Fruit fly (Drosophila melanogaster) whole organism, prepupa: Measurements from ENCODE around the gene CG34034.

Experiments
- Blimp-1 ChIP-seq: fragments of 200-800 bp; sonication (Bioruptor generic); optimal IDR thresholded peaks from 3 replicates; lab custom pipeline; 2017; ENCODE audit warnings: missing biosample characterization, missing genetic modification characterization, mild to moderate bottlenecking, moderate library complexity, missing genetic modification reagents
- CG10631 ChIP-seq: fragments of 200-800 bp; sonication (Bioruptor generic); optimal IDR thresholded peaks from 2 replicates; lab custom pipeline; 2016; ENCODE audit warnings: missing biosample characterization, missing genetic modification characterization
- CG10669 ChIP-seq: fragments of 200-800 bp; sonication (Bioruptor generic); optimal IDR thresholded peaks from 3 replicates; lab custom pipeline; 2018; ENCODE audit warnings: missing biosample characterization, mild to moderate bottlenecking, missing genetic modification characterization, moderate library complexity
- CG11294 ChIP-seq: fragments of 200-800 bp; sonication (Bioruptor generic); IDR thresholded peaks from 2 replicates; pipeline ENCODE4 v1.3.6; 2022; ENCODE audit warnings: missing biosample characterization, missing genetic modification characterization
- CG11762 ChIP-seq: fragments of 200-800 bp; sonication (Bioruptor generic); optimal IDR thresholded peaks from 3 replicates; lab custom pipeline; 2016; ENCODE audit warnings: missing biosample characterization, missing genetic modification characterization; ENCODE audit not compliant: insufficient read depth
- CG11902 ChIP-seq: fragments of 200-800 bp; sonication (Bioruptor generic); optimal IDR thresholded peaks from 3 replicates; lab custom pipeline; 2016; ENCODE audit warnings: missing biosample characterization, missing genetic modification characterization
- CG15336 ChIP-seq: fragments of 200-800 bp; sonication (Bioruptor generic); IDR thresholded peaks from 2 replicates; pipeline ENCODE4 v1.3.6; 2022; ENCODE audit warnings: missing biosample characterization, missing genetic modification characterization
- CG32006 ChIP-seq: fragments of 200-800 bp; sonication (Bioruptor generic); optimal IDR thresholded peaks from 3 replicates; lab custom pipeline; 2017; ENCODE audit warnings: missing biosample characterization, mild to moderate bottlenecking, missing genetic modification characterization
- CG34406 ChIP-seq: fragments of 200-800 bp; sonication (Bioruptor generic); optimal IDR thresholded peaks from 3 replicates; lab custom pipeline; 2016; ENCODE audit warnings: missing biosample characterization, missing genetic modification characterization
- CG4318 ChIP-seq: fragments of 200-800 bp; sonication (Bioruptor generic); optimal IDR thresholded peaks from 3 replicates; lab custom pipeline; 2017; ENCODE audit warnings: missing biosample characterization, mild to moderate bottlenecking, missing genetic modification characterization
- CG6163 ChIP-seq: fragments of 200-800 bp; sonication (Bioruptor generic); IDR thresholded peaks from 3 replicates; pipeline ENCODE4 v1.3.6; 2022; ENCODE audit warnings: missing biosample characterization, missing genetic modification characterization
- CG6276 ChIP-seq: fragments of 200-800 bp; sonication (Bioruptor generic); optimal IDR thresholded peaks from 2 replicates; lab custom pipeline; 2017; ENCODE audit warnings: missing biosample characterization, mild to moderate bottlenecking, missing genetic modification characterization
- CG6792 ChIP-seq: fragments of 200-800 bp; sonication (Bioruptor generic); optimal IDR thresholded peaks from 3 replicates; lab custom pipeline; 2016; ENCODE audit warnings: missing biosample characterization, missing genetic modification characterization
- CG6854 ChIP-seq: fragments of 200-800 bp; sonication (Bioruptor generic); optimal IDR thresholded peaks from 2 replicates; lab custom pipeline; 2017; ENCODE audit warnings: missing biosample characterization, mild to moderate bottlenecking, missing genetic modification characterization
- CG7368 ChIP-seq: fragments of 200-800 bp; sonication (Bioruptor generic); optimal IDR thresholded peaks from 3 replicates; lab custom pipeline; 2016; ENCODE audit warnings: missing biosample characterization, missing genetic modification characterization
- CG8319 ChIP-seq: fragments of 200-800 bp; sonication (Bioruptor generic); optimal IDR thresholded peaks from 3 replicates; lab custom pipeline; 2016; ENCODE audit warnings: missing biosample characterization, missing genetic modification characterization
- CG8632 ChIP-seq: fragments of 200-800 bp; sonication (Bioruptor generic); optimal IDR thresholded peaks from 3 replicates; lab custom pipeline; 2016; ENCODE audit warnings: missing biosample characterization, missing genetic modification characterization
- CG9139 ChIP-seq: fragments of 200-800 bp; sonication (Bioruptor generic); optimal IDR thresholded peaks from 3 replicates; lab custom pipeline; 2017; ENCODE audit warnings: missing biosample characterization, mild to moderate bottlenecking, missing genetic modification characterization
- Eip75B ChIP-seq: fragments of 200-800 bp; sonication (Bioruptor generic); optimal IDR thresholded peaks from 3 replicates; lab custom pipeline; 2016; ENCODE audit warnings: missing biosample characterization, missing genetic modification characterization
- Eip78C ChIP-seq: fragments of 200-800 bp; sonication (Bioruptor generic); peaks from one replicate; lab custom pipeline; 2016; ENCODE audit warnings: missing biosample characterization, missing genetic modification characterization
- Eip93F ChIP-seq: fragments of 200-800 bp; sonication (Bioruptor generic); optimal IDR thresholded peaks from 2 replicates; lab custom pipeline; 2016; ENCODE audit warnings: missing biosample characterization, mild to moderate bottlenecking, missing genetic modification characterization
- Ets21C ChIP-seq: fragments of 200-800 bp; sonication (Bioruptor generic); optimal IDR thresholded peaks from 3 replicates; lab custom pipeline; 2016; ENCODE audit warnings: missing biosample characterization, missing genetic modification characterization
- Ets96B ChIP-seq: fragments of 200-800 bp; optimal IDR thresholded peaks from 2 replicates; lab custom pipeline; 2019; ENCODE audit warnings: missing biosample characterization, mild to moderate bottlenecking, missing genetic modification characterization, moderate library complexity
- Hr38 ChIP-seq: sonication (Bioruptor generic); optimal IDR thresholded peaks from 2 replicates; lab custom pipeline; 2016; ENCODE audit warnings: missing biosample characterization, missing genetic modification characterization
- Hr39 ChIP-seq: fragments of 200-800 bp; sonication (Bioruptor generic); optimal IDR thresholded peaks from 2 replicates; lab custom pipeline; 2016; ENCODE audit warnings: missing biosample characterization, missing genetic modification characterization
- Lpt ChIP-seq: fragments of 200-800 bp; sonication (Bioruptor generic); optimal IDR thresholded peaks from 3 replicates; lab custom pipeline; 2016; ENCODE audit warnings: missing biosample characterization, missing genetic modification characterization
- Met ChIP-seq: fragments of 200-800 bp; sonication (Bioruptor generic); optimal IDR thresholded peaks from 3 replicates; lab custom pipeline; 2016; ENCODE audit warnings: missing biosample characterization, missing genetic modification characterization
- OdsH ChIP-seq: fragments of 200-800 bp; sonication (Bioruptor generic); optimal IDR thresholded peaks from 3 replicates; lab custom pipeline; 2016; ENCODE audit warnings: missing biosample characterization, missing genetic modification characterization
- Smox ChIP-seq: fragments of 200-800 bp; sonication (Bioruptor generic); optimal IDR thresholded peaks from 3 replicates; lab custom pipeline; 2016; ENCODE audit warnings: missing biosample characterization, missing genetic modification characterization
- Sox102F ChIP-seq: fragments of 200-800 bp; sonication (Bioruptor generic); optimal IDR thresholded peaks from 2 replicates; lab custom pipeline; 2016; ENCODE audit warnings: missing biosample characterization, mild to moderate bottlenecking, missing genetic modification characterization
- Sox14 ChIP-seq: fragments of 200-800 bp; sonication (Bioruptor generic); optimal IDR thresholded peaks from 3 replicates; lab custom pipeline; 2016; ENCODE audit warnings: missing biosample characterization, missing genetic modification characterization
- acj6 ChIP-seq: fragments of 200-800 bp; sonication (Bioruptor generic); optimal IDR thresholded peaks from 3 replicates; lab custom pipeline; 2016; ENCODE audit warnings: missing biosample characterization, missing genetic modification characterization
- cyc ChIP-seq: fragments of 200-800 bp; sonication (Bioruptor generic); optimal IDR thresholded peaks from 3 replicates; lab custom pipeline; 2016; ENCODE audit warnings: missing biosample characterization, missing genetic modification characterization
- dac ChIP-seq: fragments of 200-800 bp; sonication (Bioruptor generic); optimal IDR thresholded peaks from 2 replicates; lab custom pipeline; 2017; ENCODE audit warnings: missing biosample characterization, mild to moderate bottlenecking, missing genetic modification characterization
- dsx ChIP-seq: fragments of 200-800 bp; optimal IDR thresholded peaks from 3 replicates; lab custom pipeline; 2019; ENCODE audit warnings: missing biosample characterization, mild to moderate bottlenecking, missing genetic modification characterization, moderate library complexity; ENCODE audit not compliant: poor library complexity, severe bottlenecking
- eg ChIP-seq: fragments of 200-800 bp; sonication (Bioruptor generic); IDR thresholded peaks from 3 replicates; pipeline ENCODE4 v1.3.6; 2022; ENCODE audit warnings: missing biosample characterization, missing genetic modification characterization
- esn ChIP-seq: fragments of 200-800 bp; sonication (Bioruptor generic); optimal IDR thresholded peaks from 2 replicates; lab custom pipeline; 2016; ENCODE audit warnings: missing biosample characterization, mild to moderate bottlenecking, missing genetic modification characterization, moderate library complexity
- fd85E ChIP-seq: fragments of 200-800 bp; sonication (Bioruptor generic); optimal IDR thresholded peaks from 3 replicates; lab custom pipeline; 2016; ENCODE audit warnings: missing biosample characterization, missing genetic modification characterization
- fkh ChIP-seq: fragments of 200-800 bp; sonication (Bioruptor generic); optimal IDR thresholded peaks from 3 replicates; lab custom pipeline; 2017; ENCODE audit warnings: missing biosample characterization, mild to moderate bottlenecking, missing genetic modification characterization, moderate library complexity
- lz ChIP-seq: fragments of 200-800 bp; sonication (Bioruptor generic); optimal IDR thresholded peaks from 3 replicates; lab custom pipeline; 2016; ENCODE audit warnings: missing biosample characterization, missing genetic modification characterization
- net ChIP-seq: fragments of 200-800 bp; sonication (Bioruptor generic); optimal IDR thresholded peaks from 3 replicates; lab custom pipeline; 2016; ENCODE audit warnings: missing biosample characterization, missing genetic modification characterization
- pdm3 ChIP-seq: fragments of 200-800 bp; sonication (Bioruptor generic); optimal IDR thresholded peaks from 3 replicates; lab custom pipeline; 2016; ENCODE audit warnings: missing biosample characterization, missing genetic modification characterization
- spab ChIP-seq: fragments of 200-800 bp; sonication (Bioruptor generic); optimal IDR thresholded peaks from 2 replicates; lab custom pipeline; 2017; ENCODE audit warnings: missing biosample characterization, mild to moderate bottlenecking, missing genetic modification characterization, missing genetic modification reagents
- svp ChIP-seq: fragments of 200-800 bp; sonication (Bioruptor generic); peaks from one replicate; lab custom pipeline; 2016; ENCODE audit warnings: missing biosample characterization, missing genetic modification characterization

The CG34034 gene

dm6 chr3R:21703346-21703745 lies 35.6 kb downstream of the CG34034 start (continued):
- TF ChIP-seq CG7368 (GFP tag; lab: Kevin White, UChicago) (no peak), CG8632 (GFP tag; lab: Kevin White, UChicago) (peak; percentile 36), CG15336 (GFP tag; lab: Robert Waterston, UW) (peak; percentile 85), lz (peak; percentile 16), esn (peak; percentile 40), CG6163 (GFP tag; lab: Robert Waterston, UW) (peak; percentile 43; the same call in 1 of the 3 replicates), CG11762 (GFP tag; lab: Kevin White, UChicago) (peak; percentile 31), net (GFP tag; lab: Kevin White, UChicago) (peak; percentile 42), CG6854 (no peak), svp (GFP tag; lab: Kevin White, UChicago) (peak; percentile 75), OdsH (GFP tag; lab: Kevin White, UChicago) (peak; percentile 63), spab (GFP tag; lab: Kevin White, UChicago) (no peak)
- TF ChIP-seq, all 60 proteins: peak for 33

DNA sequence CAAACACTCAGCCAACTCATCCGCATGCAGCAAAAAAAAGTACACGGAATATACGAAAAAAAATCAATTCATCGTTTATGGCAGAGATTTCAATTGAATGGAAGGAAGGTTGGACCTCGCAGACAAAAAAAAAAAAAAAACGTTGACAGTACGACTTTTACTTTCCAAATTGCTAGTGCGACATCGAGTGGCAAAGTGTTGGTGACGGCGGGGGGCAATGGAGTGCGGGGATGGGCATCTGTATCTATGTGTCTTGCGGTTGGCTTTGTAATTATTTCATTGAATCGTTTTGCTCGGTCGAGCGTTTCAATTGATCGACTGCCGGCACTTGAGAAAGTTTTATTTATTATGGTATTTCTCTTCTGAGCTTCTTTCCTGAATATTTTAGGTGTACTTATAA lies 37.4 kb downstream of the CG34034 start:
- TF ChIP-seq dsx (GFP tag; lab: Kevin White, UChicago) = no peak

dm6 chr3R:21700458-21700857 lies 38.5 kb downstream of the CG34034 start:
- TF ChIP-seq Hr38 (GFP tag; lab: Kevin White, UChicago) (no peak), CG15336 (GFP tag; lab: Robert Waterston, UW) (no peak), Lpt (GFP tag; lab: Kevin White, UChicago) (no peak), pdm3 (GFP tag; lab: Kevin White, UChicago) (no peak), Blimp-1 (GFP tag; lab: Kevin White, UChicago) (peak; percentile 72), CG7368 (GFP tag; lab: Kevin White, UChicago) (no peak), Eip78C (peak; percentile 6), Smox (GFP tag; lab: Kevin White, UChicago) (no peak)

DNA sequence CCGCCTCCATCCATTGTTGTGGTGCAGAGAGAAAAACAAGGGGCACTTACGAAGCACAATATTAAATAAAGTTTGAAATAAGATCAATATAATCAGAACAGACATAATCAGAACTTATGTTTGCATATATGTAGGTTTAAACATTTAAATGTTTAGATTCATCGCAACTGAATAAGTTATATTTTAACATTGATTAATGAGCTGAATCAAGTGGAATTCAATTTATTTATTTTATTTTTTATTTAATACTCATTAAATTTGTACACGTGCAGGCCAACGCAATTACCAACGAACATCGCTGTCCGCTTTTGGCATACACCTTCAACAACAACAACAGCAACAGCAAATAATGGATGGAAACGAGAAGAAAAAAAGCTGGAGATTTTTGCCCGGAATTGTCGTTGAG lies 40.0 kb downstream of the CG34034 start:
- peak; percentile 8 for TF ChIP-seq Eip93F (GFP tag; lab: Kevin White, UChicago)
- TF ChIP-seq eg (GFP tag; lab: Robert Waterston, UW) = peak; percentile 65; the same call in 1 of the 3 replicates
- TF ChIP-seq Blimp-1 (GFP tag; lab: Kevin White, UChicago) = peak; percentile 32
- no peak for TF ChIP-seq Hr38 (GFP tag; lab: Kevin White, UChicago)
- TF ChIP-seq CG6163 (GFP tag; lab: Robert Waterston, UW) = peak; percentile 80
- TF ChIP-seq CG7368 (GFP tag; lab: Kevin White, UChicago) = peak; percentile 79
- TF ChIP-seq OdsH (GFP tag; lab: Kevin White, UChicago) = peak; percentile 83
- TF ChIP-seq Ets21C = peak; percentile 20
- TF ChIP-seq spab (GFP tag; lab: Kevin White, UChicago) = peak; percentile 88
- TF ChIP-seq dsx (GFP tag; lab: Kevin White, UChicago) = peak; percentile 91
- TF ChIP-seq esn = peak; percentile 76
- TF ChIP-seq CG6792 (GFP tag; lab: Kevin White, UChicago) = peak; percentile 81
- TF ChIP-seq cyc (GFP tag; lab: Kevin White, UChicago) = peak; percentile 47
- peak; percentile 79 for TF ChIP-seq Eip75B (GFP tag; lab: Kevin White, UChicago)
- peak; percentile 77 for TF ChIP-seq CG8319 (GFP tag; lab: Kevin White, UChicago)
- TF ChIP-seq Met = peak; percentile 65
- TF ChIP-seq Sox102F (GFP tag; lab: Kevin White, UChicago) = peak; percentile 70
- TF ChIP-seq CG4318 = peak; percentile 83
- no peak for TF ChIP-seq fd85E
- peak; percentile 71 for TF ChIP-seq CG9139 (GFP tag; lab: Kevin White, UChicago)
- peak; percentile 46 for TF ChIP-seq Hr39
- TF ChIP-seq acj6 (GFP tag; lab: Kevin White, UChicago) = peak; percentile 85
- TF ChIP-seq CG32006 = peak; percentile 92
- TF ChIP-seq CG34406 (GFP tag; lab: Kevin White, UChicago) = peak; percentile 81
- peak; percentile 96 for TF ChIP-seq Eip78C
- peak; percentile 85 for TF ChIP-seq CG10631 (GFP tag; lab: Kevin White, UChicago)
- peak; percentile 81 for TF ChIP-seq CG6276 (GFP tag; lab: Kevin White, UChicago)
- peak; percentile 65 for TF ChIP-seq Sox14
- TF ChIP-seq lz = peak; percentile 55
- TF ChIP-seq fkh (GFP tag; lab: Kevin White, UChicago) = no peak
- TF ChIP-seq Ets96B (tag; lab: Kevin White, UChicago) = peak; percentile 93
- TF ChIP-seq CG11902 = peak; percentile 65
- peak; percentile 61 for TF ChIP-seq dac
- peak; percentile 90 for TF ChIP-seq CG10669
- peak; percentile 53 for TF ChIP-seq CG11294 (GFP tag; lab: Robert Waterston, UW)
